Worm (Caenorhabditis elegans): Measurements from ENCODE around the gene ttr-50.

DNA sequence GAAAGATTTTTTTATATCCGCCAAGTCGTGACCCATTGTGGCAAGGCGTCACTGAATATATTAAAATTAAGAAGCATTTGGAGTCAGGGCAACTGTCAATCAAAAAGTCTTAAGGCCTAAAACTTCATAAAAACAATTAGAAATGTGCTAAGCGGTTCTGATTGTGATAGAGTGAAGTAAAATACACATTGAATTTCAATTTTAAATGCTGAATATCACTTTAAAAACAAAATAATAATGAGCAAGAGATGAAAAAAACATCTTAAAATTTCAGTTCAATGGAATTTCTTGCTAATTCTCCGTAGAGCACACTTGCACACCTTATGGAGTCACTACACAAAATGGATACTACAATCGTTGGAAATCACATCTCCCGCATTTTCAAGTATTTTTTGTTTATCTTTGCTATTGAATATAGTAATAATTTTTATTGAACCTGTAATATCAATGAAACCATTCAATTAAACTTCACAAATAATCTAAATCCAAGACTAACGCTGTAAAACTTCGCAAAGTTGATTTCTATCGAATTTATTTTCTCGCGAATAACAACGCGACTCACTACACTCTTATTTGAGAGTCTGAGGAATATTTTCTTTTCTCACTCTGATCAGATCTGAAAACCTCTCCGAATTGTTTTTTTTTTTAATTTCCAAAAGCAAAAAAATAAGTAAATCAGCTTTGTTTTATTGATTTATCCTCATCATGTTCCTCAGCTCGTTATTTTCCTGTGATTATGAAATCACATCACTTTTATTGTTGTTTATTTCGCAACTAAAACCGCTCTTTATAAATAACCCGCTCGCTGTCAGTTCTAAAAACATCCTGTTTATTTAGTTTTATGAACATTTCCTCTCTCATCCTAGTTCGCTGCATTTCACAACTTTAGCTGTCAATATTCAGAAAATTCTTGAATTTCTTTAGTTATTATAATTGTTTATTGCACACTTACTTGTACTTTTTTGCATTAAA lies 5.1 kb downstream of the ttr-50 start, which contains the start of gene mars-1:
- TF ChIP-seq lsy-2 (tag; optimal IDR thresholded peaks at IDR 0.05): peak; percentile 65 to 88
- peak; percentile 16 for TF ChIP-seq elt-2 (tag; optimal IDR thresholded peaks at IDR 0.05)
- peak in 1 of 6 experiments; percentile 14 for TF ChIP-seq elt-3 (tag; optimal IDR thresholded peaks at IDR 0.05)
- TF ChIP-seq aly-2 (tag; optimal IDR thresholded peaks at IDR 0.05): peak; percentile 55
- no peak for TF ChIP-seq zag-1 (tag; optimal IDR thresholded peaks at IDR 0.05)
- TF ChIP-seq fos-1 (tag; optimal IDR thresholded peaks at IDR 0.05): no peak
- TF ChIP-seq nhr-11 (tag; optimal IDR thresholded peaks at IDR 0.05): no peak
- peak; percentile 34 for TF ChIP-seq skn-1 (tag; optimal IDR thresholded peaks at IDR 0.05)
- no peak for TF ChIP-seq lin-39 (tag; optimal IDR thresholded peaks at IDR 0.05)
- TF ChIP-seq nhr-77 (tag; optimal IDR thresholded peaks at IDR 0.05): peak; percentile 74
- TF ChIP-seq lin-13 (GFP tag; optimal IDR thresholded peaks at IDR 0.05): peak; percentile 30

Data from whole organism, L1 larva.